Worm (Caenorhabditis elegans): ENCODE measurements around the gene F40F8.1.

F40F8.1 gene

ce11 chrII:11153080-11153479, 25.6 kb downstream of the F40F8.1 start:
- no peak for TF ChIP-seq unc-62 (GFP tag; optimal IDR thresholded peaks at IDR 0.05)

- no peak for TF ChIP-seq unc-62 (GFP tag; optimal IDR thresholded peaks at IDR 0.05)
Observed at ce11 chrII:11153800-11154199, 26.3 kb downstream of the F40F8.1 start.

ce11 chrII:11154957-11155356, 27.5 kb downstream of the F40F8.1 start:
- no peak for TF ChIP-seq unc-62 (GFP tag; optimal IDR thresholded peaks at IDR 0.05)

- no peak for TF ChIP-seq unc-62 (GFP tag; optimal IDR thresholded peaks at IDR 0.05)
Observed at ce11 chrII:11155400-11155799, 27.9 kb downstream of the F40F8.1 start.

ce11 chrII:11156160-11156559, 28.7 kb downstream of the F40F8.1 start:
- TF ChIP-seq unc-62 (GFP tag; optimal IDR thresholded peaks at IDR 0.05): no peak

- no peak for TF ChIP-seq unc-62 (GFP tag; optimal IDR thresholded peaks at IDR 0.05)
Observed at ce11 chrII:11157660-11158059, 30.2 kb downstream of the F40F8.1 start.

- no peak for TF ChIP-seq unc-62 (GFP tag; optimal IDR thresholded peaks at IDR 0.05)
Observed at ce11 chrII:11161675-11162074, 34.2 kb downstream of the F40F8.1 start.

- no peak for TF ChIP-seq unc-62 (GFP tag; optimal IDR thresholded peaks at IDR 0.05)
Observed at ce11 chrII:11162390-11162789, 34.9 kb downstream of the F40F8.1 start, which contains the start of gene ptr-13. TSS of gene ptr-13 (minus strand) at chrII:11162481.

ce11 chrII:11163291-11163690, 35.8 kb downstream of the F40F8.1 start:
- no peak for TF ChIP-seq unc-62 (GFP tag; optimal IDR thresholded peaks at IDR 0.05)

- TF ChIP-seq unc-62 (GFP tag; optimal IDR thresholded peaks at IDR 0.05): no peak
Observed at ce11 chrII:11166414-11166813, 39.0 kb downstream of the F40F8.1 start.

ce11 chrII:11167039-11167438, 39.6 kb downstream of the F40F8.1 start:
- no peak for TF ChIP-seq unc-62 (GFP tag; optimal IDR thresholded peaks at IDR 0.05)

- no peak for TF ChIP-seq unc-62 (GFP tag; optimal IDR thresholded peaks at IDR 0.05)
Observed at ce11 chrII:11175347-11175746, 47.9 kb downstream of the F40F8.1 start.

- no peak for TF ChIP-seq unc-62 (GFP tag; optimal IDR thresholded peaks at IDR 0.05)
Observed at ce11 chrII:11176441-11176840, 49.0 kb downstream of the F40F8.1 start.

ce11 chrII:11177376-11177775, 49.9 kb downstream of the F40F8.1 start, which contains the start of gene F37H8.6:
TSS of gene F37H8.6 (minus strand) at chrII:11177476.
- no peak for TF ChIP-seq unc-62 (GFP tag; optimal IDR thresholded peaks at IDR 0.05)

ce11 chrII:11178737-11179136, 51.3 kb downstream of the F40F8.1 start:
- TF ChIP-seq unc-62 (GFP tag; optimal IDR thresholded peaks at IDR 0.05): no peak

All from whole organism, dauer.